Fruit fly (Drosophila melanogaster) whole organism, wandering third instar larva: ENCODE results near the gene CG10469.

Experiments
- Abd-B ChIP-seq: fragments of >200 bp; optimal IDR thresholded peaks from 2 replicates; lab custom pipeline; 2017; ENCODE audit warnings: missing biosample characterization, missing genetic modification characterization
- GATAd ChIP-seq: sonication (Bioruptor generic); optimal IDR thresholded peaks from 2 replicates; lab custom pipeline; 2016; ENCODE audit warnings: missing biosample characterization, missing genetic modification characterization
- Hnf4 ChIP-seq: fragments of 200-800 bp; sonication (Bioruptor generic); optimal IDR thresholded peaks from 2 replicates; lab custom pipeline; 2016; ENCODE audit warnings: missing biosample characterization, mild to moderate bottlenecking, missing genetic modification characterization
- Hr78 ChIP-seq: fragments of >200 bp; optimal IDR thresholded peaks from 2 replicates; lab custom pipeline; 2017; ENCODE audit warnings: missing biosample characterization, missing genetic modification characterization
- Hr83 ChIP-seq: fragments of 200-300 bp; sonication (Bioruptor generic); optimal IDR thresholded peaks from 2 replicates; lab custom pipeline; 2016; ENCODE audit warnings: missing biosample characterization, mild to moderate bottlenecking, missing genetic modification characterization, moderate library complexity; ENCODE audit not compliant: poor library complexity, severe bottlenecking
- Mio ChIP-seq: sonication (Bioruptor generic); optimal IDR thresholded peaks from 2 replicates; lab custom pipeline; 2016; ENCODE audit warnings: missing biosample characterization, missing genetic modification characterization
- Myc ChIP-seq: fragments of >200 bp; optimal IDR thresholded peaks from 2 replicates; lab custom pipeline; 2017
- N ChIP-seq: fragments of >200 bp; optimal IDR thresholded peaks from 2 replicates; lab custom pipeline; 2018; ENCODE audit warnings: missing biosample characterization, missing external identifiers, missing genetic modification characterization
- Sp1 ChIP-seq: fragments of 200-800 bp; sonication (Bioruptor generic); optimal IDR thresholded peaks from 3 replicates; lab custom pipeline; 2019; ENCODE audit warnings: missing biosample characterization, mild to moderate bottlenecking, missing genetic modification characterization, moderate library complexity
- dl ChIP-seq, 2 experiments: fragments of 175-275, 200-275 bp in 1 of 2; fragments of 200-275 bp in 1 of 2; sonication (Bioruptor generic); optimal IDR thresholded peaks; lab custom pipeline; 2018; ENCODE audit warnings: mild to moderate bottlenecking in 2 of 2, missing biosample characterization in 2 of 2, missing genetic modification characterization in 2 of 2, moderate library complexity in 2 of 2; ENCODE audit not compliant: partially characterized antibody in 2 of 2, insufficient read depth in 1 of 2
- h ChIP-seq: fragments of 200-800 bp; sonication (Bioruptor generic); optimal IDR thresholded peaks from 3 replicates; lab custom pipeline; 2016; ENCODE audit warnings: missing biosample characterization, mild to moderate bottlenecking, missing genetic modification characterization
- pan ChIP-seq: fragments of >200 bp; optimal IDR thresholded peaks from 2 replicates; lab custom pipeline; 2017
- psq ChIP-seq: fragments of 200-800 bp; sonication (Bioruptor generic); optimal IDR thresholded peaks from 3 replicates; lab custom pipeline; 2017; ENCODE audit warnings: missing biosample characterization, mild to moderate bottlenecking, missing genetic modification characterization, moderate library complexity

dm6 chr3L:6138018-6138417, 44.9 kb upstream of the CG10469 start, which contains the start of gene Lcp65Ae:
- TF ChIP-seq dl (GFP tag; optimal IDR thresholded peaks at IDR 0.05; lab: Kevin White, UChicago; ENCODE audit: insufficient read depth in 1 of 2, partially characterized antibody in 2 of 2) = no peak
- TF ChIP-seq Myc (lab: Kevin White, UChicago) = no peak
- TF ChIP-seq N (GFP tag; lab: Kevin White, UChicago) = no peak
- no peak for TF ChIP-seq Mio (GFP tag; lab: Kevin White, UChicago)
- TF ChIP-seq psq (GFP tag; lab: Kevin White, UChicago) = no peak
- no peak for TF ChIP-seq Hnf4 (GFP tag; lab: Kevin White, UChicago)
- no peak for TF ChIP-seq Sp1
- TF ChIP-seq Abd-B (GFP tag; lab: Kevin White, UChicago) = no peak
- no peak for TF ChIP-seq pan (lab: Kevin White, UChicago)
- TF ChIP-seq Hr78 (GFP tag; lab: Kevin White, UChicago) = no peak
- no peak for TF ChIP-seq h (GFP tag; lab: Kevin White, UChicago)
- no peak for TF ChIP-seq GATAd
- no peak for TF ChIP-seq Hr83 (GFP tag; lab: Kevin White, UChicago)
